Worm (Caenorhabditis elegans): ENCODE data around the gene F08F8.7.
A peak's percentile ranks its signal among the peaks of the same experiment; 100 is the strongest.

Gene F08F8.7

ce11 chrIII:7329155-7329732 lies 17.7 kb downstream of the F08F8.7 start, which contains the start of gene lab-2:
Gene lab-2 (minus strand): TSS chrIII:7329607.
- TF ChIP-seq elt-3 (tag; optimal IDR thresholded peaks at IDR 0.05) = no peak
- no peak for TF ChIP-seq mep-1 (tag; optimal IDR thresholded peaks at IDR 0.05)
- TF ChIP-seq blmp-1 (tag; optimal IDR thresholded peaks at IDR 0.05) = no peak
- TF ChIP-seq nhr-76 (tag; optimal IDR thresholded peaks at IDR 0.05) = no peak
- TF ChIP-seq lin-13 (tag; optimal IDR thresholded peaks at IDR 0.05) = no peak
- TF ChIP-seq ces-1 (GFP tag; optimal IDR thresholded peaks at IDR 0.05) = no peak
- no peak for TF ChIP-seq mls-2 (tag; optimal IDR thresholded peaks at IDR 0.05)
- TF ChIP-seq ceh-83 (GFP tag; optimal IDR thresholded peaks at IDR 0.05) = no peak
- no peak for TF ChIP-seq flh-1 (GFP tag; optimal IDR thresholded peaks at IDR 0.05)
- TF ChIP-seq elt-1 (tag; optimal IDR thresholded peaks at IDR 0.05; ENCODE audit: borderline replicate concordance, insufficient read depth) = no peak
- no peak for TF ChIP-seq lsy-2 (tag; optimal IDR thresholded peaks at IDR 0.05)
- TF ChIP-seq ztf-11 (tag; optimal IDR thresholded peaks at IDR 0.05) = no peak
- no peak for TF ChIP-seq nhr-28 (tag; optimal IDR thresholded peaks at IDR 0.05)
- no peak for TF ChIP-seq mab-5 (tag; optimal IDR thresholded peaks at IDR 0.05)
- no peak for TF ChIP-seq nhr-237 (tag; optimal IDR thresholded peaks at IDR 0.05)
- no peak for TF ChIP-seq nhr-2 (tag; optimal IDR thresholded peaks at IDR 0.05)
- no peak for TF ChIP-seq nhr-12 (tag; optimal IDR thresholded peaks at IDR 0.05)

- no peak for TF ChIP-seq ces-1 (GFP tag; optimal IDR thresholded peaks at IDR 0.05)
- TF ChIP-seq mab-5 (tag; optimal IDR thresholded peaks at IDR 0.05) = no peak
- TF ChIP-seq drap-1 (GFP tag; optimal IDR thresholded peaks at IDR 0.05) = no peak
- TF ChIP-seq nhr-2 (tag; optimal IDR thresholded peaks at IDR 0.05) = no peak
These were observed 23.6 kb downstream of the F08F8.7 start for ce11 chrIII:7323331-7323730.

- no peak for TF ChIP-seq mep-1 (tag; optimal IDR thresholded peaks at IDR 0.05)
- TF ChIP-seq pha-4 (tag; optimal IDR thresholded peaks at IDR 0.05) = peak; percentile 79
- TF ChIP-seq tbx-8 (GFP tag; optimal IDR thresholded peaks at IDR 0.05) = no peak
These were observed 24.9 kb downstream of the F08F8.7 start for ce11 chrIII:7322018-7322417.

DNA sequence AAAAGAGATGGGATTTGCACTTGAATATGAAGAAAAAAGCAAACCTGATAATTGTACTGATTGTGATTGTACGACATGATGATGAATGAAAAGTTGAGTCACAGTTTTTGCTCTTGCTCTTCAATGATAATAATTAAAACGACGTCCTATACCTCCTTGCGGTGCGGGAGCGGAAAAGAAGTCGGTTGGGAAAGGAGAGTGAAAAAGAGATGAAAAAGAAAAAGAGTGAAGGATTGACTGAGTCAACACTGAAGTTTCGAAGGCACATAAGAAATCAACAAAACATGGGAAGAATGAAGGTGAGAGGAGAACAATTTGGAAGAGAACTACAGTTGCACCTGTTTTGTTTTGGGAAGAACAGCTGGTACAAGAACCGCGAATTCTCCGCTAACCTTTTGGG lies 27.6 kb downstream of the F08F8.7 start, which contains the start of gene F56C9.8:
F56C9.8 (minus strand) TSS at position 120 of the 400 bp plus-strand sequence.
- no peak for TF ChIP-seq mls-2 (tag; optimal IDR thresholded peaks at IDR 0.05)
- no peak for TF ChIP-seq elt-1 (tag; optimal IDR thresholded peaks at IDR 0.05; ENCODE audit: borderline replicate concordance, insufficient read depth)
- no peak for TF ChIP-seq unc-62 (GFP tag; optimal IDR thresholded peaks at IDR 0.05)
- TF ChIP-seq ceh-83 (GFP tag; optimal IDR thresholded peaks at IDR 0.05) = no peak
- no peak for TF ChIP-seq nhr-2 (tag; optimal IDR thresholded peaks at IDR 0.05)
- TF ChIP-seq ces-1 (GFP tag; optimal IDR thresholded peaks at IDR 0.05) = no peak
- no peak for TF ChIP-seq unc-120 (tag; optimal IDR thresholded peaks at IDR 0.05; ENCODE audit: poor library complexity, severe bottlenecking)
- TF ChIP-seq flh-1 (GFP tag; optimal IDR thresholded peaks at IDR 0.05) = no peak

DNA sequence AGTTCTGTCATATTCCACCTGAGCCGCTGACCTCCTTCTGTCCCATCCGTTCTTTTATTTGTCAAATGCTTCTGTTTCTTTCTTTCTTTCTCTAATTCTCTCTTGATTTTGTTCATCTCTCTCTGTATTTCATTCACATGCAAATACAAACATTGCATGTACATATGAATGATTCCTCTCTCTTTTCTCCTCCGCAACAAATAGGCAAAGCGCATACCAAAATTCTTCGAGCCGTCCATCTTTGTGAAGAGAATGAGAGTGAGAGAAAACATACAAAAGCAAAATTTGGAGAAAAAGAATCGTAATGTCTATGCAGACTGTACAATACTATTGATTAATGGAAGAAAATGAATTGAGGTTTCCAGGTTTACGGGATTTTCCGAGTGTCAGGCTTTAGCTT lies 29.6 kb downstream of the F08F8.7 start:
- TF ChIP-seq nhr-12 (tag; optimal IDR thresholded peaks at IDR 0.05) (no peak), drap-1 (GFP tag; optimal IDR thresholded peaks at IDR 0.05) (no peak), ceh-43 (GFP tag; optimal IDR thresholded peaks at IDR 0.05) (no peak), sptf-1 (tag; optimal IDR thresholded peaks at IDR 0.05) (no peak), pha-4 (tag; optimal IDR thresholded peaks at IDR 0.05) (peak; percentile 83)

DNA sequence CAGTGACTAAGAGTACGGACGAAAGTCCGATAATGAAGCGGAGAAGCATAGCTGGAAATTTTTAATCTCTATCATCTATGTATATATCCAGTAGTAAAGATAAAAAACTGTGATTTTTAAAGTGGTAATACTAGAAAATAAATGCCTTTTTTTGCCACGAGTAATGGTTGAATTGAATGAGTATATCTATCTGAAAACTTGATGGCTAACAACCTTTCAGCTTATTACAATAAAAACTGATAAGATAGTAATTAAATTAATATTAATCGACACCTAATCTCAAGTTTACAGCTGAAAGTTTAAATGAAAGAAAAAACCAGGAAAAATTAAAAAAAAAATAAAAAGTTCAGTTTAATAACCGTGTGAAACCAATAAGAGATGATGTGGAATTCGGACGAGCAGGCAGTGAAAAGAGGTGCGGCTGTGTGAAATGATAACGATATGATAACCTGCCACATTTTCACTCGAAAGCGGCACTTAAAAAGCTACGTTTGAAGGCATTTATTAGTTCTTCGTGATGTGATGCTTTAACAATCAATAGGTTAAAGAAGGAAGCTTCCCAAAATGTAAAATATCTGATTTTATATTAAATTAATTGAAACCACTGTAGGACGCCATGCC lies 31.9 kb downstream of the F08F8.7 start, which contains the start of gene nspg-6:
nspg-6 (minus strand) TSS at position 51 of the 621 bp plus-strand sequence.
- TF ChIP-seq hlh-1 (tag; optimal IDR thresholded peaks at IDR 0.05) (no peak), sptf-1 (tag; optimal IDR thresholded peaks at IDR 0.05) (no peak), nhr-12 (tag; optimal IDR thresholded peaks at IDR 0.05) (no peak), ceh-39 (tag; optimal IDR thresholded peaks at IDR 0.05) (no peak), flh-1 (GFP tag; optimal IDR thresholded peaks at IDR 0.05) (no peak), zip-8 (tag; optimal IDR thresholded peaks at IDR 0.05) (no peak), mab-5 (tag; optimal IDR thresholded peaks at IDR 0.05) (no peak), elt-3 (tag; optimal IDR thresholded peaks at IDR 0.05) (no peak), mls-2 (tag; optimal IDR thresholded peaks at IDR 0.05) (no peak), unc-39 (tag; optimal IDR thresholded peaks at IDR 0.05) (no peak), M03D4.4 (tag; optimal IDR thresholded peaks at IDR 0.05) (no peak), lsy-2 (tag; optimal IDR thresholded peaks at IDR 0.05) (no peak), sem-2 (GFP tag; optimal IDR thresholded peaks at IDR 0.05) (no peak), unc-62 (GFP tag; optimal IDR thresholded peaks at IDR 0.05) (no peak), tbx-8 (GFP tag; optimal IDR thresholded peaks at IDR 0.05) (no peak), snpc-4 (tag; optimal IDR thresholded peaks at IDR 0.05) (no peak), cnd-1 (tag; optimal IDR thresholded peaks at IDR 0.05) (no peak)

Measured in whole organism, mixed stage, embryonic.